Fruit fly (Drosophila melanogaster) whole organism, prepupa: ENCODE data around the gene hth.

Experiments used
- CG10669 ChIP-seq: fragments of 200-800 bp; sonication (Bioruptor generic); optimal IDR thresholded peaks from 3 replicates; lab custom pipeline; 2018; ENCODE audit warnings: missing biosample characterization, mild to moderate bottlenecking, missing genetic modification characterization, moderate library complexity
- Eip75B ChIP-seq: fragments of 200-800 bp; sonication (Bioruptor generic); optimal IDR thresholded peaks from 3 replicates; lab custom pipeline; 2016; ENCODE audit warnings: missing biosample characterization, missing genetic modification characterization
- Hr38 ChIP-seq: sonication (Bioruptor generic); optimal IDR thresholded peaks from 2 replicates; lab custom pipeline; 2016; ENCODE audit warnings: missing biosample characterization, missing genetic modification characterization
- Met ChIP-seq: fragments of 200-800 bp; sonication (Bioruptor generic); optimal IDR thresholded peaks from 3 replicates; lab custom pipeline; 2016; ENCODE audit warnings: missing biosample characterization, missing genetic modification characterization
- eg ChIP-seq: fragments of 200-800 bp; sonication (Bioruptor generic); IDR thresholded peaks from 3 replicates; pipeline ENCODE4 v1.3.6; 2022; ENCODE audit warnings: missing biosample characterization, missing genetic modification characterization
- pdm3 ChIP-seq: fragments of 200-800 bp; sonication (Bioruptor generic); optimal IDR thresholded peaks from 3 replicates; lab custom pipeline; 2016; ENCODE audit warnings: missing biosample characterization, missing genetic modification characterization
- vri ChIP-seq: fragments of 200-800 bp; sonication (Bioruptor generic); optimal IDR thresholded peaks from 3 replicates; lab custom pipeline; 2016; ENCODE audit warnings: missing biosample characterization, mild to moderate bottlenecking, missing genetic modification characterization

dm6 chr3R:10667964-10668363 is 28.6 kb upstream of the hth start:
- TF ChIP-seq CG10669 (GFP tag; lab: Kevin White, UChicago) (no peak), eg (GFP tag; lab: Robert Waterston, UW) (no peak), Hr38 (GFP tag; lab: Kevin White, UChicago) (no peak), vri (GFP tag; lab: Kevin White, UChicago) (no peak), Eip75B (GFP tag; lab: Kevin White, UChicago) (no peak), Met (GFP tag; lab: Kevin White, UChicago) (no peak), pdm3 (GFP tag; lab: Kevin White, UChicago) (no peak)
